Worm (Caenorhabditis elegans) whole organism, dauer: ENCODE results near the gene lsy-12.

Experiments
- unc-62 ChIP-seq: sonication (generic microtip); optimal IDR thresholded peaks from 2 replicates; lab custom pipeline; 2017; ENCODE audit warnings: missing biosample characterization, missing genetic modification reagents, missing genetic modification characterization

lsy-12 gene

ce11 chrV:9859863-9860262 is at the start of gene lsy-12:
TSS of gene lsy-12 (minus strand) at chrV:9859963.
- TF ChIP-seq unc-62 (GFP tag; lab: Kevin White, UChicago), result no peak

- no peak for TF ChIP-seq unc-62 (GFP tag; lab: Kevin White, UChicago)
Observed at ce11 chrV:9907205-9907604, 47.4 kb upstream of the lsy-12 start.

ce11 chrV:9906115-9906514 is 46.4 kb upstream of the lsy-12 start, which contains the start of gene fipr-11:
TSS of gene fipr-11 (minus strand) at chrV:9906215.
- TF ChIP-seq unc-62 (GFP tag; lab: Kevin White, UChicago), result no peak

- no peak for TF ChIP-seq unc-62 (GFP tag; lab: Kevin White, UChicago)
Observed at ce11 chrV:9901119-9901518, 41.4 kb upstream of the lsy-12 start.

ce11 chrV:9899278-9899677 is 39.5 kb upstream of the lsy-12 start, which contains the start of gene egl-47:
TSS of gene egl-47 (plus strand) at chrV:9899578.
- no peak for TF ChIP-seq unc-62 (GFP tag; lab: Kevin White, UChicago)

- no peak for TF ChIP-seq unc-62 (GFP tag; lab: Kevin White, UChicago)
Observed at ce11 chrV:9889629-9890028, 29.9 kb upstream of the lsy-12 start, which contains the start of gene fshr-1. TSS of gene fshr-1 (plus strand) at chrV:9889837.

- TF ChIP-seq unc-62 (GFP tag; lab: Kevin White, UChicago), result no peak
Observed at ce11 chrV:9885918-9886488, 26.2 kb upstream of the lsy-12 start, which contains the start of gene clp-9. TSS of gene clp-9 (minus strand) at chrV:9885968.

ce11 chrV:9879867-9880266 is 20.1 kb upstream of the lsy-12 start, which contains the start of gene sdz-31:
TSS of gene sdz-31 (plus strand) at chrV:9880167.
- no peak for TF ChIP-seq unc-62 (GFP tag; lab: Kevin White, UChicago)

- TF ChIP-seq unc-62 (GFP tag; lab: Kevin White, UChicago), result no peak
Observed at ce11 chrV:9879404-9879803, 19.6 kb upstream of the lsy-12 start, which contains the start of gene srab-26. TSS of gene srab-26 (minus strand) at chrV:9879504.

- no peak for TF ChIP-seq unc-62 (GFP tag; lab: Kevin White, UChicago)
Observed at ce11 chrV:9871339-9871738, 11.6 kb upstream of the lsy-12 start, which contains the start of gene srab-18. TSS of gene srab-18 (minus strand) at chrV:9871439.

ce11 chrV:9868311-9868710 is 8.5 kb upstream of the lsy-12 start, which contains the start of gene srab-17:
TSS of gene srab-17 (minus strand) at chrV:9868411.
- TF ChIP-seq unc-62 (GFP tag; lab: Kevin White, UChicago), result no peak

ce11 chrV:9860337-9860736 is 574 bp upstream of the lsy-12 start:
- no peak for TF ChIP-seq unc-62 (GFP tag; lab: Kevin White, UChicago)

ce11 chrV:9856978-9857377 is 2.8 kb downstream of the lsy-12 start:
- TF ChIP-seq unc-62 (GFP tag; lab: Kevin White, UChicago), result no peak

- TF ChIP-seq unc-62 (GFP tag; lab: Kevin White, UChicago), result no peak
Observed at ce11 chrV:9855920-9856852, 3.6 kb downstream of the lsy-12 start.

ce11 chrV:9853801-9854200 is 6.0 kb downstream of the lsy-12 start:
- no peak for TF ChIP-seq unc-62 (GFP tag; lab: Kevin White, UChicago)

ce11 chrV:9848576-9848975 is 11.2 kb downstream of the lsy-12 start:
- TF ChIP-seq unc-62 (GFP tag; lab: Kevin White, UChicago), result no peak
